Worm (Caenorhabditis elegans) whole organism, early embryonic: ENCODE data around the gene rev-1.

Source experiments
- B0310.2 ChIP-seq: sonication (generic microtip); optimal IDR thresholded peaks from 2 replicates; lab custom pipeline; 2016; ENCODE audit warnings: mild to moderate bottlenecking, missing genetic modification characterization, missing compliant biosample characterization
- F13C5.2 ChIP-seq: sonication (generic microtip); optimal IDR thresholded peaks from 2 replicates; lab custom pipeline; 2017; ENCODE audit warnings: mild to moderate bottlenecking, missing genetic modification characterization, inconsistent platforms, missing compliant biosample characterization
- aly-1 ChIP-seq: sonication (generic microtip); optimal IDR thresholded peaks from 2 replicates; lab custom pipeline; 2016; ENCODE audit warnings: missing genetic modification characterization, missing compliant biosample characterization
- ama-1 ChIP-seq: fragments of 150-350 bp; optimal IDR thresholded peaks from 2 replicates; lab custom pipeline; 2014
- ceh-13 ChIP-seq: fragments of 200-800 bp; sonication (Bioruptor generic); optimal IDR thresholded peaks from 2 replicates; lab custom pipeline; 2018; ENCODE audit warnings: mild to moderate bottlenecking, missing genetic modification characterization, missing compliant biosample characterization
- ceh-36 ChIP-seq: sonication (generic microtip); optimal IDR thresholded peaks from 2 replicates; lab custom pipeline; 2016; ENCODE audit warnings: missing genetic modification characterization, inconsistent platforms, missing compliant biosample characterization
- ets-7 ChIP-seq: sonication (generic microtip); optimal IDR thresholded peaks from 2 replicates; lab custom pipeline; 2016; ENCODE audit warnings: missing genotype, missing genetic modification characterization, missing compliant biosample characterization
- flt-1 ChIP-seq: fragments of 200-800 bp; sonication (Bioruptor generic); IDR thresholded peaks from 2 replicates; pipeline ENCODE4 v1.3.6; 2022; ENCODE audit warnings: missing genetic modification characterization, missing compliant biosample characterization
- hmbx-1 ChIP-seq: sonication (generic microtip); optimal IDR thresholded peaks from 2 replicates; lab custom pipeline; 2016; ENCODE audit warnings: mild to moderate bottlenecking, missing genetic modification characterization, missing compliant biosample characterization
- hmg-4 ChIP-seq: fragments of 200-800 bp; sonication (Bioruptor generic); optimal IDR thresholded peaks from 2 replicates; lab custom pipeline; 2018; ENCODE audit warnings: mild to moderate bottlenecking, missing genetic modification characterization, missing compliant biosample characterization
- hnd-1 ChIP-seq: sonication (generic microtip); optimal IDR thresholded peaks from 2 replicates; lab custom pipeline; 2016; ENCODE audit warnings: missing genetic modification characterization, missing compliant biosample characterization
- pes-1 ChIP-seq: fragments of 200-800 bp; sonication (Bioruptor generic); IDR thresholded peaks from 2 replicates; pipeline ENCODE4 v1.3.6; 2022; ENCODE audit warnings: missing genetic modification reagents, missing genetic modification characterization, missing compliant biosample characterization
- scrt-1 ChIP-seq: fragments of 200-800 bp; sonication (Bioruptor generic); IDR thresholded peaks from 2 replicates; pipeline ENCODE4 v1.3.6; 2022; ENCODE audit warnings: missing genetic modification characterization, missing compliant biosample characterization
- sea-1 ChIP-seq: fragments of 200-800 bp; sonication (Bioruptor generic); conservative IDR thresholded peaks from 2 replicates; pipeline ENCODE4 v1.3.6; 2022; ENCODE audit warnings: missing genetic modification characterization, missing compliant biosample characterization
- tbx-11 ChIP-seq: fragments of 200-800 bp; sonication (Bioruptor generic); IDR thresholded peaks from 2 replicates; pipeline ENCODE4 v1.3.6; 2022; ENCODE audit warnings: missing genetic modification characterization, missing compliant biosample characterization
- tbx-37 ChIP-seq: fragments of 200-800 bp; sonication (Bioruptor generic); conservative IDR thresholded peaks from 2 replicates; pipeline ENCODE4 v1.3.6; 2022; ENCODE audit warnings: missing genetic modification reagents, missing genetic modification characterization, missing compliant biosample characterization
- tra-4 ChIP-seq: sonication (generic microtip); optimal IDR thresholded peaks from 2 replicates; lab custom pipeline; 2017; ENCODE audit warnings: missing genetic modification characterization, missing compliant biosample characterization

Gene rev-1

DNA sequence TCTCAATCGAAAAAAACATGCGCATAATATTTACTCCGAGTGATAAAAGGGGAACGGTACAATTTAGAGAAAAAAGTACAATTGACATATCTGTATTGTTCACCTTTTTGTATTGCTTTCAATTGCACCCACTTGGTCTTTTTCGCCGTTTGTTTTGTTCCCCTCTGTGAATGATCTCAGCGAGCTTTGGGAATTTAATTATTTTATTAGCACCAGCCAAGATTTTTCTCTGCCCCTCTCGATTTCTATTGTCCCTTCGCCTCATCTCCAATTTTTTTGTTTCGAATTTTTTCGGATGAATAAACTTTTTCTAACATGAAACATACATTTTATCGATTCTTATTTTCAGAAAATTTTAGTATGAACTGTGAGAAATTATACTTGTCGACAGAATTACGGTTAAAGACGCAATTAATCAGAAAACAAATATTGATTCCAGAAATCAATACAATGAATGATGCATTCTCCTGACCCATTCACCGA lies at the start of gene rev-1:
Gene rev-1 (plus strand): TSS at position 433 of the 483 bp plus-strand sequence.
- TF ChIP-seq ama-1 (lab: Kevin White, UChicago) (no peak), hmbx-1 (tag; lab: Kevin White, UChicago) (no peak), aly-1 (tag; lab: Kevin White, UChicago) (no peak), tbx-11 (GFP tag; lab: Robert Waterston, UW) (no peak), B0310.2 (tag; lab: Kevin White, UChicago) (no peak), tbx-37 (GFP tag; lab: Robert Waterston, UW) (no peak), ceh-36 (tag; lab: Kevin White, UChicago) (no peak), scrt-1 (no peak), ceh-13 (no peak), hnd-1 (tag; lab: Kevin White, UChicago) (no peak), sea-1 (GFP tag; lab: Robert Waterston, UW) (no peak), tra-4 (tag; lab: Kevin White, UChicago) (no peak), pes-1 (GFP tag; lab: Robert Waterston, UW) (no peak), F13C5.2 (tag; lab: Kevin White, UChicago) (no peak), hmg-4 (GFP tag; lab: Kevin White, UChicago) (no peak), ets-7 (tag; lab: Kevin White, UChicago) (no peak), flt-1 (no peak)

DNA sequence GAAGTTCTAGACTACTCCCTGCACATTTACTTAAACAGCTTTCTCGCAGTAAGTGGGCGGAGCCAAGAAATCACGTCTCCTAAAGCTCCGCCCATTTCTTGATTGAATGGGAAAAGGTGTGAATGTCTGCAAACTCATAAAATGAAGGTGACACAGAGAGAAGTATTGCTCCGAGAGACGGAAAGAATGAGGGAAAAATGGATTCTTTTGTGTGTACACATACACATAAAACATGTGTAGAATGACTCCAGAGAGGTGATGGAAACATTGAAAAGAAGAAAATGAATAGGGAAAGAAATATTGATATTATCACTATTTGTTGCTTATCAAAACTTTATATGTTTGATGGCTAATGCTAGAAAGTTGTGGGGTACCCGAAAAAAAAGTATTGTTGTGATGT lies 48.9 kb upstream of the rev-1 start:
- TF ChIP-seq tbx-37 (GFP tag; lab: Robert Waterston, UW) (no peak), ceh-36 (tag; lab: Kevin White, UChicago) (no peak)

DNA sequence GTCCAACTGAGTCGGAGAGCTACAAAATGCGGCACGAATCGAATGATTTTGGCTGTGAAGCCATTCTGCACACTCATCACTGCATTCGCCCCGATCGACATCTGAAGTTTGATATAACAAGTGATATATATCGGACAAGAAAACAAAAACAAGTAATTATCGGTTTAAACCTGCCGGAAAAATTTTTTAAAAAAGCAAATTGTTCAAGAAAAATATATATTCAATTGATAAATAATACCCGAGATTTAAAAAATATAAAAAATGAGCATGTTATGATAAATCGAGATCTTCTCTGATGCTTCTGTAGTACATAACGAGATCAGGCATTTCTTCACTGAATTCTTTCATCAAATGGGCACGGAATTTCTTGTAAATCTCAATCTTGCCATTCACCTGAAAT lies 46.7 kb upstream of the rev-1 start, which contains the start of gene T09A5.5:
Gene T09A5.5 (minus strand): TSS at position 101 of the 400 bp plus-strand sequence.
- TF ChIP-seq sea-1 (GFP tag; lab: Robert Waterston, UW), result no peak
- no peak for TF ChIP-seq hmbx-1 (tag; lab: Kevin White, UChicago)
- no peak for TF ChIP-seq flt-1
- TF ChIP-seq tra-4 (tag; lab: Kevin White, UChicago), result no peak

DNA sequence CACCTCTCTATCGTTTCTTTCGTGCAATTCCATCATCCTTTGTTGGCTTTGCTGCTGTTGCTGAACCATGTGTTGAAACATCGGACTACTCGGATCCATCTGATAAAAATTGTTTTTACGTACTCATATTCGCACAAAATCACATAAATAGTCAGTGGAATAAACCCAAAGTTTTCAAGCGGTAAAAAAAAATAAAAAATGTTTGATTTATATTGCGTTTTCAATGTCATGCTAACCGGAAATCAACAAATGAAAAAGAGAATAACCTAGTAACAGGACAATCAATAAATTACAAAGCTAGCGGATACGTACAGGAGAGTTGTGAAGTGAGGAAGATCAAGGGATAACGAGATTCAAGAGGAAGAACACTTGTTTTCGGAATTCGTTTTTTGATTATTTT lies 45.5 kb upstream of the rev-1 start, which contains the start of gene mdt-10:
Gene mdt-10 (minus strand): TSS at position 101 of the 400 bp plus-strand sequence.
- TF ChIP-seq aly-1 (tag; lab: Kevin White, UChicago), result no peak
- TF ChIP-seq flt-1, result no peak
- TF ChIP-seq hmg-4 (GFP tag; lab: Kevin White, UChicago), result no peak
- no peak for TF ChIP-seq ceh-36 (tag; lab: Kevin White, UChicago)
- TF ChIP-seq ceh-13, result no peak
- TF ChIP-seq F13C5.2 (tag; lab: Kevin White, UChicago), result no peak
- TF ChIP-seq hnd-1 (tag; lab: Kevin White, UChicago), result no peak
- no peak for TF ChIP-seq ets-7 (tag; lab: Kevin White, UChicago)
- no peak for TF ChIP-seq scrt-1
- no peak for TF ChIP-seq sea-1 (GFP tag; lab: Robert Waterston, UW)
- no peak for TF ChIP-seq tra-4 (tag; lab: Kevin White, UChicago)
- TF ChIP-seq B0310.2 (tag; lab: Kevin White, UChicago), result no peak
- no peak for TF ChIP-seq tbx-11 (GFP tag; lab: Robert Waterston, UW)
- no peak for TF ChIP-seq hmbx-1 (tag; lab: Kevin White, UChicago)
- no peak for TF ChIP-seq pes-1 (GFP tag; lab: Robert Waterston, UW)
- no peak for TF ChIP-seq ama-1 (lab: Kevin White, UChicago)
- no peak for TF ChIP-seq tbx-37 (GFP tag; lab: Robert Waterston, UW)

DNA sequence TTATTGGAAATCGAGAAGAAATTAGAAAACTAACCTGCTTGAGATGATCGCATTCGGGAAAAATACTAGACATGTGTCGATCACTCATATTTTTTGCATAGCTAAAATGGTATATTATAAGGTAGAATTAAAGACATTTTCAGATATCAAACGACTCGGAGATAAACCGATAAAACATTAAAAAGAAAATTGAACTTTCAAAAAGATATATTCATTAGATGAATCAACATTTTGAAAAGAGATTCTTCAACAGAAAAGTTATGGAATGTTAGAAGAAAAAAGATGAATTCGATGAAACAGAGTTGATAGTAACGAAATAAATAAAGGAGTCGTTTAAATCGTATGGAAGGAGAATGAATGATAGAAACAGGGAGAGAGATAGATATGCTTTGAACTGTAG lies 44.8 kb upstream of the rev-1 start, which contains the start of gene mdmh-35:
Gene mdmh-35 (minus strand): TSS at position 101 of the 400 bp plus-strand sequence.
- TF ChIP-seq sea-1 (GFP tag; lab: Robert Waterston, UW), result no peak
- no peak for TF ChIP-seq hmg-4 (GFP tag; lab: Kevin White, UChicago)

DNA sequence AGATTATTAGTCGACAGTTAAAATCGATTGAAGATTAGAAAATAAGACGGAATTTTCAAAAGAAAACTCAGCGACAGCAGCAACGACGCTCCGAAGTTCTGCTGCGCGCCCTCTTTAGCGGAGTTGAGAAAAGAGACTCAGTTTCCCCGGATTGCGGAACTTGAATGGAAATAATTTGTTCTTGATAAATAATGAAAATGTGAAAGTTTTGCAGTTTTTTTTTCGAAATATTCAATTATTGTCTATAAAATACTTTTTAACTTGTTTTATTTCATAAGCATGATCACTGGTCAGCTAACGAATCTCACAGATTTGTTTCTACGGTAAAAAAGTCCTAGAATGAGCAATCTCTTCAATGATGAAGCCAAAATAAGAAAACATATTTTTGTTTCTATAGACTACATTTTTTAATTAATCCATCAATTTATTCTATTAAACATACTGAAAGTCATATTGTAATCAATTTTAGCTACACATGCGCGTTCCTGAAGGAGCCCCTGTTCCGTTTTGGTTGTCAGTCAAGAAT lies 42.9 kb upstream of the rev-1 start, which contains the start of the genes cec-3 and T09A5.15:
Gene cec-3 (minus strand): TSS at position 116 of the 526 bp plus-strand sequence.
Gene T09A5.15 (plus strand): TSS at position 476 of the 526 bp plus-strand sequence.
- TF ChIP-seq ets-7 (tag; lab: Kevin White, UChicago), result no peak
- peak; percentile 63 for TF ChIP-seq F13C5.2 (tag; lab: Kevin White, UChicago)
- TF ChIP-seq aly-1 (tag; lab: Kevin White, UChicago), result no peak

DNA sequence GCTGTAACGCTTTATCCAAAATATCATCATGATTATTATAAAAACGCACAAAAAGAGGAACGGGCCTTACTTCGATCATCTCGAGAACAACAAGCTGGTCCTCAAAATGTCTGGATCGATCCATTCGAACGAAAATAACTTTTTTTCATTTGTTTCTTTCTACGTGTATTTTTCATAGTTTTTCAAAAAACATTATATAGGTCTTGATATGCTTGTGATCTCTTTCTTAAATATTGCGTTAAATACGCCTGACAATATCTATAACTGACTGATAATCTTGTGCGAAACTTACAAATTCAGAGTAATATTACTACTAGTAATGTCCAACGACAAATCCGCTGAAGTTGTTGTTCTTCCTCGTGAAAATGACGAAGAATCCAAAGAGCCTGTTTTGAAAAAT lies 42.3 kb upstream of the rev-1 start, which contains the start of gene sds-22:
Gene sds-22 (plus strand): TSS at position 301 of the 400 bp plus-strand sequence.
- TF ChIP-seq ceh-13, result no peak
- no peak for TF ChIP-seq tbx-37 (GFP tag; lab: Robert Waterston, UW)

DNA sequence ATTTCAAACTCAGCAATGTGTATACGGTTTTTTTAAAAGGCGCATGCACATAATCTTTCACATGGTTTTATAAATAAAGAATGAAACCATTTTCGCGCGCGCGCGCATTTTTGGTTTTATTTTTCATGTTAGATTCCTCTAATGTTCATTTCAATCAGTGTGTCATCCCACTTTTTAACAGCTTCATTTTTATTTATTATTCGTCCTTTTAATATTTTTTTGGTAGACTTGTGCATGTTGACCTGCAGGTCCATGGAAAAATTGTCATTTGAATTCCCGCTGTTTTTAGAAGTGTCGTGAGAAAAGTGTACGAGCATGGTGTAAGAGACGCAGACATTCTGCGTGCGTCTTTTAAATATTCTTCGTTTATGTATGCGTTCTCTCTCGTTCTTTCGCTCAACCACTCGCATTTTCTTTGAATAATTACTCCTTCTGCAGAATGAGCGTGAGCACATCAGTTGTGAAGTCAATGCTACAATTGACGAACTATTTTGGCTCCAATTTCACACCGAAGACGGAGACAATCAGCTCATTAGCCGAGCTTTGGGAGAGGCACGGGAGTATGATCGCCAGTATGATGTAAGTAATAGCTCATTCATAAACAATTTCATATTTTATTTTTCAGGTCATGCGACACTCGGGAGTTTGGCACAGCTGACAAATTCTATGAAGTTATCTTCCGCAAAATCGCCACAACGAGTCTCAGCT lies 40.0 kb upstream of the rev-1 start, which contains the start of gene lin-5:
Gene lin-5 (plus strand): TSS at position 354 of the 708 bp plus-strand sequence.
- TF ChIP-seq ceh-36 (tag; lab: Kevin White, UChicago) (no peak), F13C5.2 (tag; lab: Kevin White, UChicago) (peak; percentile 26), ets-7 (tag; lab: Kevin White, UChicago) (no peak), B0310.2 (tag; lab: Kevin White, UChicago) (no peak)
